Worm (Caenorhabditis elegans) whole organism, L3 larva: ENCODE data around the gene F55B11.2.

Source experiments
- ama-1 ChIP-seq: fragments of 150-350 bp; optimal IDR thresholded peaks from 2 replicates; lab custom pipeline; 2018
- ceh-28 ChIP-seq: fragments of 150-350 bp; optimal IDR thresholded peaks from 2 replicates; lab custom pipeline; 2014; ENCODE audit warnings: missing biosample characterization, missing genetic modification reagents, missing genetic modification characterization
- elt-3 ChIP-seq, 3 experiments: fragments of 150-350 bp in 1 of 3; sonication (generic microtip) in 2 of 3; optimal IDR thresholded peaks; 2 replicates in 2 of 3; 4 replicates in 1 of 3; lab custom pipeline; 2014 to 2017; ENCODE audit warnings: missing biosample characterization in 3 of 3, missing genetic modification characterization in 3 of 3
- eor-1 ChIP-seq, 2 experiments: fragments of 150-350 bp; optimal IDR thresholded peaks; 2 replicates each; lab custom pipeline; 2014 to 2018; ENCODE audit warnings: missing biosample characterization in 2 of 2, missing genetic modification characterization in 2 of 2
- fkh-10 ChIP-seq: sonication (generic microtip); optimal IDR thresholded peaks from 2 replicates; lab custom pipeline; 2017; ENCODE audit warnings: missing biosample characterization, missing genetic modification reagents, missing genetic modification characterization
- jun-1 ChIP-seq: fragments of 150-350 bp; optimal IDR thresholded peaks from 2 replicates; lab custom pipeline; 2014; ENCODE audit warnings: missing biosample characterization, missing genetic modification reagents, missing genetic modification characterization
- mdl-1 ChIP-seq: fragments of 150-350 bp; optimal IDR thresholded peaks from 2 replicates; lab custom pipeline; 2014; ENCODE audit warnings: missing biosample characterization, missing genetic modification characterization
- unc-62 ChIP-seq: fragments of 150-350 bp; sonication (generic microtip); optimal IDR thresholded peaks from 4 replicates; lab custom pipeline; 2014; ENCODE audit warnings: missing biosample characterization, missing genetic modification reagents, missing genetic modification characterization
- zag-1 ChIP-seq: fragments of 150-350 bp; optimal IDR thresholded peaks from 2 replicates; lab custom pipeline; 2014; ENCODE audit warnings: missing biosample characterization, missing genetic modification characterization
- ztf-11 ChIP-seq: fragments of 150-350 bp; optimal IDR thresholded peaks from 2 replicates; lab custom pipeline; 2014; ENCODE audit warnings: missing biosample characterization, missing genetic modification characterization

ce11 chrIV:14417128-14417527 is 6.0 kb downstream of the F55B11.2 start, which contains the start of gene F55B11.6:
- TF ChIP-seq ztf-11 (tag; lab: Kevin White, UChicago) (no peak), zag-1 (no peak), ama-1 (no peak), ceh-28 (tag; lab: Kevin White, UChicago) (no peak), eor-1 (tag; optimal IDR thresholded peaks at IDR 0.05; lab: Kevin White, UChicago) (no peak), fkh-10 (GFP tag; lab: Kevin White, UChicago) (no peak), jun-1 (no peak), unc-62 (GFP tag; lab: Kevin White, UChicago) (no peak), elt-3 (tag; optimal IDR thresholded peaks at IDR 0.05; lab: Kevin White, UChicago) (no peak), mdl-1 (tag; lab: Kevin White, UChicago) (no peak)
